ENCODE assay signal across 1 fruit fly cellular context in the genomic region with DNA sequence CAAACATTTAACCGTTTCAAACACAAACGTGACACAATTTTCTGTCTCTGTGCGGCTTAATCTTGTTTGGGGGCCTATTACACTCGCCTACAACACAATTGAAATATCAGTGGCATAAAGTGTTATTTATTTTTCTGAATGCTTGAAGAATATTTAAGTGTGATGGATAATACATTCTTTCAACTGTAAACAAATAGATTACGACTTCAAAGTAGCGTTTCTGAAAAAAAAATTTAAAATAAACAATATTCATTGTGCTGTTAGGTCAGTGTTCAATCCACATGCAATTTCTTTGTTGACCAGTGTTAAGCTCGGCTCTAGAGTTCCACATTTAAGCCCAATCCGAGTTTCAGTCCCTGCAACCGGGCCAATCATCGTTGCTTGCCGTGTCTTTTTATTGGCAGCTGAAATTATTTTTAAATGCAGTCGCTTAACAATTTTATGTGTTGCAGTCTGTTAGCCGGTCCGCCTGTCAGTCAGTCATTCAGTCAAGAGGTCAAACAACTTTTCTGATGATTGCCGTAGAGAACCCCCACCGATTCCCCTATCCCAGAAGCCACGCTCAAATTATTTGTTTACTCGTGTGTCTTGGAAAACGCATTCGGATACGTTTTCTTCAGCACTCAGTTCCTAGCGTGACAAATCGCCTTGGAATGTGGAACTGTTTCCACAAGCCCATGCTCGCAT.
TF ChIP-seq lines count a peak whose summit lies in the region.

No protein-coding gene starts in this region.

TF ChIP-seq in whole organism, embryonic, 481 proteins besides CTCF, POLR2A, EP300 and RAD21 (continued from another document and continues in another):
- no peak for TF ChIP-seq CG7745 (tag; optimal IDR thresholded peaks at IDR 0.05; lab: Kevin White, UChicago)
- TF ChIP-seq Spps (tag; optimal IDR thresholded peaks at IDR 0.05; lab: Kevin White, UChicago) = peak; percentile 80
- TF ChIP-seq gro (GFP tag; optimal IDR thresholded peaks at IDR 0.05; lab: Kevin White, UChicago) = no peak
- TF ChIP-seq D19A (tag; optimal IDR thresholded peaks at IDR 0.05; lab: Kevin White, UChicago) = peak; percentile 70
- TF ChIP-seq vvl (GFP tag; IDR thresholded peaks at IDR 0.05; lab: Robert Waterston, UW) = peak; percentile 85
- TF ChIP-seq CG18619 (GFP tag; optimal IDR thresholded peaks at IDR 0.05; lab: Kevin White, UChicago) = peak; percentile 67
- TF ChIP-seq Bgb (GFP tag; IDR thresholded peaks at IDR 0.05; lab: Robert Waterston, UW; ENCODE audit: partially characterized antibody) = no peak
- TF ChIP-seq da (GFP tag; optimal IDR thresholded peaks at IDR 0.05; lab: Kevin White, UChicago) = no peak
- TF ChIP-seq CG9215 (GFP tag; IDR thresholded peaks at IDR 0.05; lab: Robert Waterston, UW) = peak; percentile 24; the same call in 1 of the 2 replicates
- TF ChIP-seq Gug (GFP tag; IDR thresholded peaks at IDR 0.05; lab: Robert Waterston, UW) = peak; percentile 20; the same call in 1 of the 4 replicates
- TF ChIP-seq HLH54F (GFP tag; optimal IDR thresholded peaks at IDR 0.05; lab: Kevin White, UChicago) = no peak
- TF ChIP-seq chif (GFP tag; optimal IDR thresholded peaks at IDR 0.05; lab: Kevin White, UChicago) = peak; percentile 77 to 78
- no peak for TF ChIP-seq sima (GFP tag; optimal IDR thresholded peaks at IDR 0.05; lab: Kevin White, UChicago)
- TF ChIP-seq CG10267 (tag; optimal IDR thresholded peaks at IDR 0.05; lab: Kevin White, UChicago) = peak; percentile 83
- TF ChIP-seq D19B (GFP tag; optimal IDR thresholded peaks at IDR 0.05; lab: Kevin White, UChicago) = no peak
- no peak for TF ChIP-seq lov (optimal IDR thresholded peaks at IDR 0.05; lab: Kevin White, UChicago)
- peak; percentile 65; the same call in 1 of the 3 replicates for TF ChIP-seq lov (GFP tag; IDR thresholded peaks at IDR 0.05; lab: Robert Waterston, UW)
- no peak for TF ChIP-seq CG15514 (GFP tag; optimal IDR thresholded peaks at IDR 0.05; lab: Kevin White, UChicago)
- no peak for TF ChIP-seq CG6791 (GFP tag; IDR thresholded peaks at IDR 0.05; lab: Robert Waterston, UW; ENCODE audit: partially characterized antibody)
- no peak for TF ChIP-seq hkb (optimal IDR thresholded peaks at IDR 0.05; lab: Kevin White, UChicago)
- TF ChIP-seq hkb (GFP tag; IDR thresholded peaks at IDR 0.05; lab: Robert Waterston, UW) = peak; percentile 70
- peak; percentile 22; the same call in 1 of the 2 replicates for TF ChIP-seq H2.0 (GFP tag; IDR thresholded peaks at IDR 0.05; lab: Robert Waterston, UW)
- TF ChIP-seq Opbp (GFP tag; IDR thresholded peaks at IDR 0.05; lab: Robert Waterston, UW; ENCODE audit: partially characterized antibody) = no peak
- TF ChIP-seq MBD-R2 (GFP tag; IDR thresholded peaks at IDR 0.05; lab: Robert Waterston, UW) = no peak
- no peak for TF ChIP-seq Hand (GFP tag; optimal IDR thresholded peaks at IDR 0.05; lab: Kevin White, UChicago)
- no peak for TF ChIP-seq cg (GFP tag; optimal IDR thresholded peaks at IDR 0.05; lab: Kevin White, UChicago)
- peak in 1 of 3 experiments; percentile 6 for TF ChIP-seq Stat92E (GFP tag; optimal IDR thresholded peaks at IDR 0.05; lab: Kevin White, UChicago)
- peak; percentile 23; the same call in 1 of the 2 replicates for TF ChIP-seq bowl (GFP tag; IDR thresholded peaks at IDR 0.05; lab: Robert Waterston, UW)
- peak; percentile 28; the same call in 1 of the 2 replicates for TF ChIP-seq CG10321 (GFP tag; IDR thresholded peaks at IDR 0.05; lab: Robert Waterston, UW)
- no peak for TF ChIP-seq Doc3 (GFP tag; IDR thresholded peaks at IDR 0.05; lab: Robert Waterston, UW; ENCODE audit: partially characterized antibody)
- TF ChIP-seq zf30C (GFP tag; optimal IDR thresholded peaks at IDR 0.05; lab: Kevin White, UChicago) = no peak
- TF ChIP-seq salm (tag; optimal IDR thresholded peaks at IDR 0.05; lab: Kevin White, UChicago) = peak; percentile 41
- no peak for TF ChIP-seq CG16813 (GFP tag; IDR thresholded peaks at IDR 0.05; lab: Robert Waterston, UW; ENCODE audit: partially characterized antibody)
- TF ChIP-seq CG14050 (GFP tag; IDR thresholded peaks at IDR 0.05; lab: Robert Waterston, UW) = peak; percentile 59
- peak; percentile 52 for TF ChIP-seq fd3F (GFP tag; optimal IDR thresholded peaks at IDR 0.05; lab: Kevin White, UChicago)
- peak; percentile 64 for TF ChIP-seq CG4707 (GFP tag; optimal IDR thresholded peaks at IDR 0.05; lab: Kevin White, UChicago)
- no peak for TF ChIP-seq MESR4 (GFP tag; optimal IDR thresholded peaks at IDR 0.05; lab: Kevin White, UChicago)
- peak; percentile 81 for TF ChIP-seq CG14710 (tag; optimal IDR thresholded peaks at IDR 0.05; lab: Kevin White, UChicago)
- peak; percentile 54 for TF ChIP-seq ap (GFP tag; IDR thresholded peaks at IDR 0.05; lab: Robert Waterston, UW)
- no peak for TF ChIP-seq yki (optimal IDR thresholded peaks at IDR 0.05; lab: Kevin White, UChicago)
- TF ChIP-seq CG1529 (GFP tag; optimal IDR thresholded peaks at IDR 0.05; lab: Kevin White, UChicago) = peak; percentile 76
- TF ChIP-seq CG11560 (tag; IDR thresholded peaks at IDR 0.05; lab: Robert Waterston, UW) = no peak
- no peak for TF ChIP-seq CG13287 (GFP tag; IDR thresholded peaks at IDR 0.05; lab: Robert Waterston, UW; ENCODE audit: partially characterized antibody)
- peak; percentile 86 for TF ChIP-seq PHDP (tag; optimal IDR thresholded peaks at IDR 0.05; lab: Kevin White, UChicago)
- peak in 1 of 2 experiments; percentile 77 for TF ChIP-seq Eip74EF (GFP tag; optimal IDR thresholded peaks at IDR 0.05; lab: Kevin White, UChicago)
- TF ChIP-seq gcm2 (GFP tag; optimal IDR thresholded peaks at IDR 0.05; lab: Kevin White, UChicago) = no peak
- no peak for TF ChIP-seq Sry-δ (GFP tag; optimal IDR thresholded peaks at IDR 0.05; lab: Kevin White, UChicago)
- TF ChIP-seq NK7.1 (GFP tag; optimal IDR thresholded peaks at IDR 0.05; lab: Kevin White, UChicago) = peak; percentile 39
- no peak for TF ChIP-seq repo (GFP tag; optimal IDR thresholded peaks at IDR 0.05; lab: Kevin White, UChicago)
- TF ChIP-seq Aef1 (GFP tag; IDR thresholded peaks at IDR 0.05; lab: Robert Waterston, UW) = 0 out of 3 replicates have a peak, but pooled peaks have one; percentile 18
- TF ChIP-seq CG2678 (tag; optimal IDR thresholded peaks at IDR 0.05; lab: Kevin White, UChicago) = peak; percentile 86
- no peak; the same call in 1 of the 2 replicates for TF ChIP-seq CG17612 (GFP tag; IDR thresholded peaks at IDR 0.05; lab: Robert Waterston, UW)
- peak; percentile 84 for TF ChIP-seq dmrt11E (tag; optimal IDR thresholded peaks at IDR 0.05; lab: Kevin White, UChicago)
- no peak for TF ChIP-seq exex (tag; optimal IDR thresholded peaks at IDR 0.05; lab: Kevin White, UChicago)
- TF ChIP-seq CG18599 (GFP tag; optimal IDR thresholded peaks at IDR 0.05; lab: Kevin White, UChicago) = peak; percentile 24
- peak; percentile 80 for TF ChIP-seq CG2202 (tag; optimal IDR thresholded peaks at IDR 0.05; lab: Kevin White, UChicago)
- peak; percentile 28 for TF ChIP-seq Bteb2 (GFP tag; optimal IDR thresholded peaks at IDR 0.05; lab: Kevin White, UChicago)
- TF ChIP-seq CG8359 (GFP tag; optimal IDR thresholded peaks at IDR 0.05; lab: Kevin White, UChicago; ENCODE audit: borderline replicate concordance) = peak; percentile 48
- TF ChIP-seq Sry-β (GFP tag; optimal IDR thresholded peaks at IDR 0.05; lab: Kevin White, UChicago) = no peak
- TF ChIP-seq pfk (GFP tag; optimal IDR thresholded peaks at IDR 0.05; lab: Kevin White, UChicago) = no peak
- peak; percentile 46 for TF ChIP-seq lab (GFP tag; optimal IDR thresholded peaks at IDR 0.05; lab: Kevin White, UChicago)
- no peak for TF ChIP-seq CG17912 (GFP tag; optimal IDR thresholded peaks at IDR 0.05; lab: Kevin White, UChicago)
- no peak for TF ChIP-seq tll (GFP tag; optimal IDR thresholded peaks at IDR 0.05; lab: Kevin White, UChicago)
- peak; percentile 86 for TF ChIP-seq dmrt99B (tag; optimal IDR thresholded peaks at IDR 0.05; lab: Kevin White, UChicago)
- peak; percentile 26 for TF ChIP-seq Atf3 (GFP tag; optimal IDR thresholded peaks at IDR 0.05; lab: Kevin White, UChicago)
- TF ChIP-seq Rfx (GFP tag; IDR thresholded peaks at IDR 0.05; lab: Robert Waterston, UW) = 0 out of 2 replicates have a peak, but pooled peaks have one; percentile 31
- TF ChIP-seq gfzf (GFP tag; optimal IDR thresholded peaks at IDR 0.05; lab: Kevin White, UChicago) = no peak
- no peak for TF ChIP-seq Ets97D (GFP tag; optimal IDR thresholded peaks at IDR 0.05; lab: Kevin White, UChicago)
- no peak for TF ChIP-seq chinmo (GFP tag; IDR thresholded peaks at IDR 0.05; lab: Robert Waterston, UW; ENCODE audit: partially characterized antibody)
- TF ChIP-seq shn (GFP tag; optimal IDR thresholded peaks at IDR 0.05; lab: Kevin White, UChicago) = peak; percentile 24
- TF ChIP-seq CG7839 (tag; optimal IDR thresholded peaks at IDR 0.05; lab: Kevin White, UChicago) = peak; percentile 81
- peak; percentile 39 for TF ChIP-seq nom (GFP tag; optimal IDR thresholded peaks at IDR 0.05; lab: Kevin White, UChicago)
- peak; percentile 17 for TF ChIP-seq Meics (GFP tag; optimal IDR thresholded peaks at IDR 0.05; lab: Kevin White, UChicago)
- peak; percentile 58 for TF ChIP-seq en (GFP tag; optimal IDR thresholded peaks at IDR 0.05; lab: Kevin White, UChicago)
- TF ChIP-seq wek (GFP tag; optimal IDR thresholded peaks at IDR 0.05; lab: Kevin White, UChicago) = peak; percentile 33
- no peak for TF ChIP-seq hb (GFP tag; IDR thresholded peaks at IDR 0.05; lab: Robert Waterston, UW; ENCODE audit: partially characterized antibody)
- peak; percentile 66 for TF ChIP-seq CG12236 (GFP tag; optimal IDR thresholded peaks at IDR 0.05; lab: Kevin White, UChicago)
- peak; percentile 72 for TF ChIP-seq az2 (GFP tag; optimal IDR thresholded peaks at IDR 0.05; lab: Kevin White, UChicago)
- TF ChIP-seq CHES-1-like (GFP tag; optimal IDR thresholded peaks at IDR 0.05; lab: Kevin White, UChicago) = no peak
- TF ChIP-seq Ptx1 (GFP tag; IDR thresholded peaks at IDR 0.05; lab: Robert Waterston, UW) = peak; percentile 72
- TF ChIP-seq CG18011 (GFP tag; optimal IDR thresholded peaks at IDR 0.05; lab: Kevin White, UChicago) = peak; percentile 2
- peak; percentile 78 for TF ChIP-seq CG4424 (GFP tag; optimal IDR thresholded peaks at IDR 0.05; lab: Kevin White, UChicago)
- peak; percentile 60 for TF ChIP-seq bcd (GFP tag; optimal IDR thresholded peaks at IDR 0.05; lab: Kevin White, UChicago)
- no peak for TF ChIP-seq ham (GFP tag; IDR thresholded peaks at IDR 0.05; lab: Robert Waterston, UW)
- no peak for TF ChIP-seq mld (GFP tag; IDR thresholded peaks at IDR 0.05; lab: Robert Waterston, UW; ENCODE audit: partially characterized antibody)
- TF ChIP-seq odd (GFP tag; optimal IDR thresholded peaks at IDR 0.05; lab: Kevin White, UChicago) = peak; percentile 74
- TF ChIP-seq CG2199 (GFP tag; IDR thresholded peaks at IDR 0.05; lab: Robert Waterston, UW) = no peak
- TF ChIP-seq CG12744 (GFP tag; optimal IDR thresholded peaks at IDR 0.05; lab: Kevin White, UChicago) = no peak
- peak; percentile 77 for TF ChIP-seq Asciz (GFP tag; optimal IDR thresholded peaks at IDR 0.05; lab: Kevin White, UChicago)
- TF ChIP-seq CG1233 (GFP tag; optimal IDR thresholded peaks at IDR 0.05; lab: Kevin White, UChicago) = peak; percentile 72
- no peak for TF ChIP-seq CG43689 (GFP tag; IDR thresholded peaks at IDR 0.05; lab: Robert Waterston, UW)
- TF ChIP-seq Adf1 (GFP tag; IDR thresholded peaks at IDR 0.05; lab: Robert Waterston, UW) = no peak
- no peak for TF ChIP-seq Kr (GFP tag; optimal IDR thresholded peaks at IDR 0.05; lab: Kevin White, UChicago)
- TF ChIP-seq Hey (tag; optimal IDR thresholded peaks at IDR 0.05; lab: Kevin White, UChicago) = no peak
- TF ChIP-seq CG4404 (GFP tag; IDR thresholded peaks at IDR 0.05; lab: Robert Waterston, UW) = no peak
- peak; percentile 86 for TF ChIP-seq CG18262 (tag; optimal IDR thresholded peaks at IDR 0.05; lab: Kevin White, UChicago)
- TF ChIP-seq CG30403 (GFP tag; optimal IDR thresholded peaks at IDR 0.05; lab: Kevin White, UChicago) = peak; percentile 71
- TF ChIP-seq sna (GFP tag; IDR thresholded peaks at IDR 0.05; lab: Robert Waterston, UW; ENCODE audit: partially characterized antibody) = no peak
- peak; percentile 15 for TF ChIP-seq HmgZ (tag; optimal IDR thresholded peaks at IDR 0.05; lab: Kevin White, UChicago)
- TF ChIP-seq Dbx (GFP tag; IDR thresholded peaks at IDR 0.05; lab: Robert Waterston, UW) = no peak
- peak; percentile 53 for TF ChIP-seq Atf-2 (GFP tag; optimal IDR thresholded peaks at IDR 0.05; lab: Kevin White, UChicago)
- peak; percentile 68 for TF ChIP-seq esg (GFP tag; conservative IDR thresholded peaks at IDR 0.05; lab: Robert Waterston, UW)
- peak; percentile 25 for TF ChIP-seq CG13296 (GFP tag; optimal IDR thresholded peaks at IDR 0.05; lab: Kevin White, UChicago)
- TF ChIP-seq ind (GFP tag; optimal IDR thresholded peaks at IDR 0.05; lab: Kevin White, UChicago) = peak; percentile 55
- peak; percentile 67 for TF ChIP-seq tap (tag; optimal IDR thresholded peaks at IDR 0.05; lab: Kevin White, UChicago)
- no peak for TF ChIP-seq CG1024 (GFP tag; IDR thresholded peaks at IDR 0.05; lab: Robert Waterston, UW)
- TF ChIP-seq Oli (tag; optimal IDR thresholded peaks at IDR 0.05; lab: Kevin White, UChicago) = peak; percentile 85
- TF ChIP-seq maf-S (GFP tag; optimal IDR thresholded peaks at IDR 0.05; lab: Kevin White, UChicago) = peak; percentile 51
- no peak for TF ChIP-seq CG42726 (GFP tag; IDR thresholded peaks at IDR 0.05; lab: Robert Waterston, UW; ENCODE audit: partially characterized antibody)
- no peak for TF ChIP-seq lbe (GFP tag; optimal IDR thresholded peaks at IDR 0.05; lab: Kevin White, UChicago)
- TF ChIP-seq CG7372 (GFP tag; IDR thresholded peaks at IDR 0.05; lab: Robert Waterston, UW) = peak; percentile 43; the same call in 1 of the 2 replicates
- TF ChIP-seq Hr51 (GFP tag; optimal IDR thresholded peaks at IDR 0.05; lab: Kevin White, UChicago) = peak in 1 of 2 experiments; percentile 85
- peak; percentile 32 for TF ChIP-seq CG10147 (GFP tag; optimal IDR thresholded peaks at IDR 0.05; lab: Kevin White, UChicago)
- no peak for TF ChIP-seq fd64A (GFP tag; optimal IDR thresholded peaks at IDR 0.05; lab: Kevin White, UChicago)
- no peak for TF ChIP-seq cwo (GFP tag; optimal IDR thresholded peaks at IDR 0.05; lab: Kevin White, UChicago)
- TF ChIP-seq NfI (GFP tag; optimal IDR thresholded peaks at IDR 0.05; lab: Kevin White, UChicago) = peak; percentile 73
- no peak for TF ChIP-seq YL-1 (GFP tag; optimal IDR thresholded peaks at IDR 0.05; lab: Kevin White, UChicago)
- no peak for TF ChIP-seq Trl (optimal IDR thresholded peaks at IDR 0.05; lab: Kevin White, UChicago)
- TF ChIP-seq Trl (GFP tag; optimal IDR thresholded peaks at IDR 0.05; lab: Kevin White, UChicago) = peak; percentile 7
- TF ChIP-seq CG12299 (tag; optimal IDR thresholded peaks at IDR 0.05; lab: Kevin White, UChicago) = peak; percentile 6
- peak; percentile 33 for TF ChIP-seq CG7271 (tag; optimal IDR thresholded peaks at IDR 0.05; lab: Kevin White, UChicago)
- TF ChIP-seq CG5180 (GFP tag; optimal IDR thresholded peaks at IDR 0.05; lab: Kevin White, UChicago) = peak; percentile 25
